Worm (Caenorhabditis elegans): ENCODE results near the gene R09D1.12.

R09D1.12 gene

ce11 chrII:9412086-9412608, 39.9 kb downstream of the R09D1.12 start, which contains the start of gene arrd-3:
Gene arrd-3 (plus strand): TSS chrII:9412558.
- TF ChIP-seq M03D4.4 (tag; optimal IDR thresholded peaks at IDR 0.05) (no peak), mls-2 (tag; optimal IDR thresholded peaks at IDR 0.05) (no peak), sptf-1 (tag; optimal IDR thresholded peaks at IDR 0.05) (no peak), nhr-28 (tag; optimal IDR thresholded peaks at IDR 0.05) (no peak), drap-1 (GFP tag; optimal IDR thresholded peaks at IDR 0.05) (no peak), mep-1 (tag; optimal IDR thresholded peaks at IDR 0.05) (no peak), nhr-12 (tag; optimal IDR thresholded peaks at IDR 0.05) (no peak), ceh-39 (tag; optimal IDR thresholded peaks at IDR 0.05) (no peak), elt-3 (tag; optimal IDR thresholded peaks at IDR 0.05) (no peak)

- no peak for TF ChIP-seq flh-1 (GFP tag; optimal IDR thresholded peaks at IDR 0.05)
- TF ChIP-seq mls-2 (tag; optimal IDR thresholded peaks at IDR 0.05), result no peak
- no peak for TF ChIP-seq cnd-1 (tag; optimal IDR thresholded peaks at IDR 0.05)
- no peak for TF ChIP-seq sptf-1 (tag; optimal IDR thresholded peaks at IDR 0.05)
- TF ChIP-seq mab-5 (tag; optimal IDR thresholded peaks at IDR 0.05), result no peak
- TF ChIP-seq nhr-12 (tag; optimal IDR thresholded peaks at IDR 0.05), result no peak
- no peak for TF ChIP-seq tbx-8 (GFP tag; optimal IDR thresholded peaks at IDR 0.05)
- TF ChIP-seq drap-1 (GFP tag; optimal IDR thresholded peaks at IDR 0.05), result no peak
- TF ChIP-seq M03D4.4 (tag; optimal IDR thresholded peaks at IDR 0.05), result no peak
- TF ChIP-seq ceh-83 (GFP tag; optimal IDR thresholded peaks at IDR 0.05), result no peak
- no peak for TF ChIP-seq lsy-2 (tag; optimal IDR thresholded peaks at IDR 0.05)
- no peak for TF ChIP-seq lin-13 (tag; optimal IDR thresholded peaks at IDR 0.05)
- TF ChIP-seq nhr-237 (tag; optimal IDR thresholded peaks at IDR 0.05), result no peak
- no peak for TF ChIP-seq unc-62 (GFP tag; optimal IDR thresholded peaks at IDR 0.05)
- no peak for TF ChIP-seq bed-3 (GFP tag; optimal IDR thresholded peaks at IDR 0.05)
- TF ChIP-seq unc-39 (tag; optimal IDR thresholded peaks at IDR 0.05), result no peak
- TF ChIP-seq zip-8 (tag; optimal IDR thresholded peaks at IDR 0.05), result no peak
- no peak for TF ChIP-seq snpc-4 (tag; optimal IDR thresholded peaks at IDR 0.05)
- TF ChIP-seq blmp-1 (tag; optimal IDR thresholded peaks at IDR 0.05), result no peak
- TF ChIP-seq lin-32 (GFP tag; optimal IDR thresholded peaks at IDR 0.05), result no peak
These were observed 40.6 kb downstream of the R09D1.12 start, which contains the start of gene M176.9 for ce11 chrII:9411497-9411896. Gene M176.9 (minus strand): TSS chrII:9411597.

ce11 chrII:9407469-9407868, 44.6 kb downstream of the R09D1.12 start, which contains the start of gene arrd-2:
Gene arrd-2 (plus strand): TSS chrII:9407769.
- TF ChIP-seq zip-8 (tag; optimal IDR thresholded peaks at IDR 0.05) (no peak), sem-2 (GFP tag; optimal IDR thresholded peaks at IDR 0.05) (no peak), drap-1 (GFP tag; optimal IDR thresholded peaks at IDR 0.05) (no peak), pha-4 (tag; optimal IDR thresholded peaks at IDR 0.05) (no peak), nhr-2 (tag; optimal IDR thresholded peaks at IDR 0.05) (no peak), nhr-12 (tag; optimal IDR thresholded peaks at IDR 0.05) (no peak)

ce11 chrII:9407020-9407419, 45.1 kb downstream of the R09D1.12 start, which contains the start of gene mpz-6:
Gene mpz-6 (minus strand): TSS chrII:9407120.
- TF ChIP-seq M03D4.4 (tag; optimal IDR thresholded peaks at IDR 0.05), result no peak
- no peak for TF ChIP-seq nhr-237 (tag; optimal IDR thresholded peaks at IDR 0.05)
- TF ChIP-seq ztf-11 (tag; optimal IDR thresholded peaks at IDR 0.05), result no peak
- no peak for TF ChIP-seq lin-32 (GFP tag; optimal IDR thresholded peaks at IDR 0.05)
- TF ChIP-seq zip-8 (tag; optimal IDR thresholded peaks at IDR 0.05), result no peak
- TF ChIP-seq ceh-39 (tag; optimal IDR thresholded peaks at IDR 0.05), result no peak
- TF ChIP-seq flh-1 (GFP tag; optimal IDR thresholded peaks at IDR 0.05), result no peak
- no peak for TF ChIP-seq cnd-1 (tag; optimal IDR thresholded peaks at IDR 0.05)
- no peak for TF ChIP-seq mep-1 (tag; optimal IDR thresholded peaks at IDR 0.05)

- TF ChIP-seq ceh-39 (tag; optimal IDR thresholded peaks at IDR 0.05) (no peak), tbx-8 (GFP tag; optimal IDR thresholded peaks at IDR 0.05) (no peak), sptf-1 (tag; optimal IDR thresholded peaks at IDR 0.05) (no peak), cnd-1 (tag; optimal IDR thresholded peaks at IDR 0.05) (no peak)
These were observed 48.2 kb downstream of the R09D1.12 start, which contains the start of gene Y51B9A.5 for ce11 chrII:9403846-9404245. Gene Y51B9A.5 (plus strand): TSS chrII:9404146.

ce11 chrII:9403087-9403486, 49.0 kb downstream of the R09D1.12 start, which contains the start of gene Y51B9A.6:
Gene Y51B9A.6 (minus strand): TSS chrII:9403187.
- no peak for TF ChIP-seq nhr-12 (tag; optimal IDR thresholded peaks at IDR 0.05)
- TF ChIP-seq pha-4 (tag; optimal IDR thresholded peaks at IDR 0.05), result no peak
- TF ChIP-seq elt-3 (tag; optimal IDR thresholded peaks at IDR 0.05), result no peak
- TF ChIP-seq drap-1 (GFP tag; optimal IDR thresholded peaks at IDR 0.05), result no peak
- no peak for TF ChIP-seq unc-62 (GFP tag; optimal IDR thresholded peaks at IDR 0.05)
- no peak for TF ChIP-seq mep-1 (tag; optimal IDR thresholded peaks at IDR 0.05)
- no peak for TF ChIP-seq nhr-76 (tag; optimal IDR thresholded peaks at IDR 0.05)
- no peak for TF ChIP-seq nhr-237 (tag; optimal IDR thresholded peaks at IDR 0.05)
- TF ChIP-seq sptf-1 (tag; optimal IDR thresholded peaks at IDR 0.05), result no peak
- TF ChIP-seq mab-5 (tag; optimal IDR thresholded peaks at IDR 0.05), result no peak
- no peak for TF ChIP-seq lsy-2 (tag; optimal IDR thresholded peaks at IDR 0.05)
- TF ChIP-seq ceh-83 (GFP tag; optimal IDR thresholded peaks at IDR 0.05), result no peak
